Worm (Caenorhabditis elegans): ENCODE results near the gene Y40B10B.1.

The Y40B10B.1 gene

DNA sequence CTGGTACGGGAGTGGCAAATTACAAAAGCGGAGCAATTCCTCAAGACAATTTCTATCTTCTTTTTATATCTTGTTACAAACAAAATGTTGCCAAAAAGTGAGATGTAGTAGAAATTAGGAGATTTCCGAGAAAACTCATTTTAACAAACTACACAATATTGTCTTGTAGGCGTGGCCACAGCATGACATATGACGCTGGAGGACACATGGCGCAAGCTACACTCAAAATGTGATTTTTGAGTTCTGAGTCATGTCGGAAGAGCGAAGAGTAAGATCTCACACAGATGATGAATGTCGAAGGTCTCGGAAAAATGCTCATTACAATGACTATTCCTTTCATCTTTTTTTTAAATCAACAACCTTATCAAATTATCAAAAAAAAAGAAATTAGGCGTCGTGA lies at the start of gene Y40B10B.1:
Gene Y40B10B.1, minus strand, starts transcription at position 101 of the 400 bp plus-strand sequence.
- TF ChIP-seq ama-1 (optimal IDR thresholded peaks at IDR 0.05), result no peak
- no peak for TF ChIP-seq C04F5.9 (tag; optimal IDR thresholded peaks at IDR 0.05)
- no peak for TF ChIP-seq mef-2 (tag; optimal IDR thresholded peaks at IDR 0.05)
- TF ChIP-seq unc-86 (tag; optimal IDR thresholded peaks at IDR 0.05), result no peak
- no peak for TF ChIP-seq lsy-2 (tag; optimal IDR thresholded peaks at IDR 0.05)
- no peak for TF ChIP-seq nhr-76 (tag; optimal IDR thresholded peaks at IDR 0.05)
- TF ChIP-seq unc-98 (GFP tag; IDR thresholded peaks at IDR 0.05), result no peak

DNA sequence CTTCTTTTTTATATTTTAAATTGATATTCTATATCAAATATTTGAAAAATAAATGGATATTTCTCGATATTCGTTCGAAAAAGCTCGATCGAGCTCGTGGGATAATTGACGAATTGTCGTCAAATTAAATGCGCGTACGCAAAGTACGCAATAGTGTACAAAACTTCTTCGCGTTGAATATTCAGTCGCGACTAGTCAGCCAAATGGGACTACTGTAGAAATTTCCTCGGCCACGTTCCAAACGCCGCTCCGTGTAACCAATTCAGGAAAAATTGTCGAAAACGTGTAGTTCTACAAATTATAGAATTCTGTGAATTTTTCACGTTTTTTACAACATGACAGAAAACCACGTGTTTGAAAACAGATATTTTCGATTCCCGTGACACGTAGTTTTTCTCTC lies 47.1 kb upstream of the Y40B10B.1 start:
- TF ChIP-seq grh-1 (GFP tag; IDR thresholded peaks at IDR 0.05), result peak; percentile 51
- no peak for TF ChIP-seq zip-4 (GFP tag; optimal IDR thresholded peaks at IDR 0.05)
- TF ChIP-seq hpl-2 (GFP tag; optimal IDR thresholded peaks at IDR 0.05), result peak; percentile 75
- peak; percentile 33 for TF ChIP-seq nhr-77 (tag; optimal IDR thresholded peaks at IDR 0.05)
- no peak for TF ChIP-seq tlp-1 (tag; optimal IDR thresholded peaks at IDR 0.05)
- no peak for TF ChIP-seq mep-1 (tag; optimal IDR thresholded peaks at IDR 0.05)
- TF ChIP-seq unc-30 (tag; optimal IDR thresholded peaks at IDR 0.05), result no peak
- peak; percentile 41 for TF ChIP-seq lin-13 (GFP tag; optimal IDR thresholded peaks at IDR 0.05)
- TF ChIP-seq lin-15B (tag; optimal IDR thresholded peaks at IDR 0.05), result peak; percentile 53
- peak; percentile 94 for TF ChIP-seq nhr-85 (tag)
- TF ChIP-seq egl-27 (tag; optimal IDR thresholded peaks at IDR 0.05), result no peak
- no peak for TF ChIP-seq blmp-1 (tag; optimal IDR thresholded peaks at IDR 0.05)
- TF ChIP-seq ceh-8 (GFP tag; optimal IDR thresholded peaks at IDR 0.05), result no peak
- TF ChIP-seq ceh-88 (GFP tag; IDR thresholded peaks at IDR 0.05), result peak; percentile 59; the same call in 1 of the 2 replicates
- no peak for TF ChIP-seq aha-1 (tag; optimal IDR thresholded peaks at IDR 0.05)
- no peak for TF ChIP-seq lin-14 (GFP tag; optimal IDR thresholded peaks at IDR 0.05)
- no peak for TF ChIP-seq ceh-90 (tag; optimal IDR thresholded peaks at IDR 0.05)
- no peak for TF ChIP-seq hlh-17 (GFP tag; optimal IDR thresholded peaks at IDR 0.05; ENCODE audit: borderline replicate concordance)
- TF ChIP-seq fos-1 (tag; optimal IDR thresholded peaks at IDR 0.05), result no peak
- no peak for TF ChIP-seq nhr-28 (tag; optimal IDR thresholded peaks at IDR 0.05)
- peak; percentile 34 for TF ChIP-seq tbx-2 (tag; optimal IDR thresholded peaks at IDR 0.05)
- TF ChIP-seq skn-1 (tag; optimal IDR thresholded peaks at IDR 0.05), result no peak
- peak; percentile 54 for TF ChIP-seq snu-23 (GFP tag; optimal IDR thresholded peaks at IDR 0.05)
- TF ChIP-seq efl-3 (GFP tag; optimal IDR thresholded peaks at IDR 0.05), result no peak
- peak; percentile 15 to 63 (median 51) for TF ChIP-seq dpl-1 (GFP tag; optimal IDR thresholded peaks at IDR 0.05)
- TF ChIP-seq ceh-82 (tag; optimal IDR thresholded peaks at IDR 0.05), result peak in 2 of 3 experiments; percentile 8 to 10
- peak in 1 of 2 experiments; percentile 14 for TF ChIP-seq mdl-1 (tag; optimal IDR thresholded peaks at IDR 0.05)
- TF ChIP-seq rnt-1 (tag; optimal IDR thresholded peaks at IDR 0.05), result peak; percentile 77
- peak in 1 of 6 experiments; percentile 16 for TF ChIP-seq elt-3 (tag; optimal IDR thresholded peaks at IDR 0.05)
- peak; percentile 31 for TF ChIP-seq C04F5.9 (tag; optimal IDR thresholded peaks at IDR 0.05)
- no peak for TF ChIP-seq mab-9 (GFP tag; IDR thresholded peaks at IDR 0.05)
- TF ChIP-seq alr-1 (tag; optimal IDR thresholded peaks at IDR 0.05; ENCODE audit: borderline replicate concordance), result no peak
- TF ChIP-seq irx-1 (tag; optimal IDR thresholded peaks at IDR 0.05), result no peak
- no peak for TF ChIP-seq isw-1 (GFP tag; IDR thresholded peaks at IDR 0.05)
- no peak for TF ChIP-seq aly-2 (tag; optimal IDR thresholded peaks at IDR 0.05)
- peak; percentile 76 for TF ChIP-seq F16B12.6 (tag; optimal IDR thresholded peaks at IDR 0.05)
- TF ChIP-seq nhr-11 (tag; optimal IDR thresholded peaks at IDR 0.05), result no peak
- no peak for TF ChIP-seq nhr-12 (tag; optimal IDR thresholded peaks at IDR 0.05)
- TF ChIP-seq nhr-84 (tag; optimal IDR thresholded peaks at IDR 0.05), result no peak
- TF ChIP-seq unc-130 (tag; optimal IDR thresholded peaks at IDR 0.05), result no peak
- no peak for TF ChIP-seq ets-5 (GFP tag; IDR thresholded peaks at IDR 0.05)
- TF ChIP-seq lir-3 (tag; optimal IDR thresholded peaks at IDR 0.05; ENCODE audit: poor library complexity), result no peak
- no peak for TF ChIP-seq ama-1 (optimal IDR thresholded peaks at IDR 0.05)
- TF ChIP-seq C34B4.2 (tag; optimal IDR thresholded peaks at IDR 0.05), result no peak
- no peak for TF ChIP-seq pag-3 (tag; optimal IDR thresholded peaks at IDR 0.05; ENCODE audit: borderline replicate concordance, insufficient read depth)
- TF ChIP-seq nhr-90 (tag; optimal IDR thresholded peaks at IDR 0.05; ENCODE audit: poor library complexity), result peak; percentile 70
- TF ChIP-seq lsy-2 (tag; optimal IDR thresholded peaks at IDR 0.05), result peak; percentile 82 to 97
